Fruit fly (Drosophila melanogaster): ENCODE measurements around the gene Axn.

The Axn gene

DNA sequence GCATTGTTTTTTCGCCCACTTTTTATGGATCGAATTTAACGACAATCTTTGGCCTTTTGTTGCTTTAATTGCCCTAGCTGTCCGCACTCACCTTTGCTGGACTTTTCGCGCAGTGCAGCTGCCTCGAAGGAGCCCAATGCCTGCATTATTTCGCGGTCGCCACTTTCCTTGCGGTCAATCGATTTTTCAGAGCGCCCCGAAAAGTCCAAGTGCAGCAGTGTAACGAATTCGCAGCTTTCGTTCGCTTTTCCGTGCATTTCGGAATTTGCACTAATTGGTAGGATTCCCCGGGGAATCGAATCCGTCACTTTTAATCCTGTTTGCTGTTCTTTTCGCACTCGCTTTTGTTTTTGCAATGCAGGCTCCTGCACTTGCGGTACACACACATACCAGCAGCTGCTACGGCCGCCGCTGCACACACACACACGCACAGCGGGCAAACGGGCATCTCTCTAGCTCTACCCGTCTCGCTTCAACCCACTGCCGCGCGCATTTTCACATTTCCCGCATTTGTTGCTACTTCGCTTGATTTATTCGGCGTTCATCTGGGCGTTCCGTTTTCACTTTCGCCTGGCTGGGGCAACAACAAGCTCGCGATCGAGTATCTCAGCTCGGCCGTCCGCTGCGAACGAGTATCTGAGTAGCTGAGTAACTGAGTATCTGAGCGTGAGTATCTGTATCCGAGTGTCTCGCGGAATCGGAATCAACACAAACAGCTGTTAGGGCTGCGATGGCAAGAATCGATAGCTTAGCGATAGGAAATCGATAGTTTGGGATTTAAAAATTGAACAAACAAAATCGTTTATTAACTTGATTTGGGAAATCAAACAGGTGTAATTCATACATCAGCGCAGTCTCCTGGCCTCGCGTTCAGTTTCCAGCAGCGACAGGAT is 837 bp upstream of the Axn start, which contains the start of gene Mgat2 (continued):
- TF ChIP-seq peb (GFP tag; IDR thresholded peaks at IDR 0.05) (no peak), CG1832 (GFP tag; optimal IDR thresholded peaks at IDR 0.05) (peak; percentile 76), dysf (GFP tag; IDR thresholded peaks at IDR 0.05) (no peak), CG3726 (GFP tag; IDR thresholded peaks at IDR 0.05) (no peak), cato (GFP tag; optimal IDR thresholded peaks at IDR 0.05; ENCODE audit: borderline replicate concordance) (no peak), CG10366 (GFP tag; IDR thresholded peaks at IDR 0.05) (no peak), dimm (GFP tag; IDR thresholded peaks at IDR 0.05) (no peak), YL-1 (GFP tag; optimal IDR thresholded peaks at IDR 0.05) (peak; percentile 65), Sox100B (GFP tag; optimal IDR thresholded peaks at IDR 0.05) (no peak), B-H2 (GFP tag; optimal IDR thresholded peaks at IDR 0.05) (peak; percentile 41), MBD-R2 (GFP tag; IDR thresholded peaks at IDR 0.05) (peak; percentile 15; the same call in 1 of the 2 replicates), hkb (optimal IDR thresholded peaks at IDR 0.05) (no peak), hkb (GFP tag; IDR thresholded peaks at IDR 0.05) (peak; percentile 60; the same call in 1 of the 2 replicates), CG10654 (GFP tag; optimal IDR thresholded peaks at IDR 0.05) (no peak), CG31365 (tag; optimal IDR thresholded peaks at IDR 0.05) (peak; percentile 42), Side (GFP tag; optimal IDR thresholded peaks at IDR 0.05) (peak; percentile 63), tio (GFP tag; optimal IDR thresholded peaks at IDR 0.05) (no peak), da (GFP tag; optimal IDR thresholded peaks at IDR 0.05) (peak; percentile 23), CG3847 (GFP tag; IDR thresholded peaks at IDR 0.05) (no peak), ab (GFP tag; optimal IDR thresholded peaks at IDR 0.05) (no peak), CG15073 (GFP tag; optimal IDR thresholded peaks at IDR 0.05) (no peak), amos (GFP tag; IDR thresholded peaks at IDR 0.05; ENCODE audit: partially characterized antibody) (peak; percentile 85), ap (GFP tag; IDR thresholded peaks at IDR 0.05) (no peak), ara (GFP tag; IDR thresholded peaks at IDR 0.05) (0 out of 2 replicates have a peak, but pooled peaks have one; percentile 29), zf30C (GFP tag; optimal IDR thresholded peaks at IDR 0.05) (no peak), fd102C (GFP tag; optimal IDR thresholded peaks at IDR 0.05) (no peak), CG15011 (GFP tag; optimal IDR thresholded peaks at IDR 0.05) (no peak), CG18764 (GFP tag; optimal IDR thresholded peaks at IDR 0.05) (no peak), fd64A (GFP tag; optimal IDR thresholded peaks at IDR 0.05) (peak; percentile 67), Elba2 (GFP tag; optimal IDR thresholded peaks at IDR 0.05) (no peak), Hr78 (GFP tag; optimal IDR thresholded peaks at IDR 0.05) (no peak), Optix (GFP tag; IDR thresholded peaks at IDR 0.05) (peak; percentile 30; the same call in 1 of the 3 replicates), gcm2 (GFP tag; optimal IDR thresholded peaks at IDR 0.05) (peak; percentile 32), HHEX (GFP tag; optimal IDR thresholded peaks at IDR 0.05) (peak; percentile 18), D19B (GFP tag; optimal IDR thresholded peaks at IDR 0.05) (no peak), CG6854 (GFP tag; optimal IDR thresholded peaks at IDR 0.05) (peak; percentile 66), pan (optimal IDR thresholded peaks at IDR 0.05) (no peak), pan (GFP tag; optimal IDR thresholded peaks at IDR 0.05 in 1 of 2, IDR thresholded peaks at IDR 0.05 in 1 of 2) (no peak), bowl (GFP tag; IDR thresholded peaks at IDR 0.05) (peak; percentile 53; the same call in 1 of the 2 replicates), Aef1 (GFP tag; IDR thresholded peaks at IDR 0.05) (no peak; the same call in 2 of the 3 replicates), CG6175 (GFP tag; IDR thresholded peaks at IDR 0.05) (peak; percentile 82; the same call in 2 of the 3 replicates), CG6791 (GFP tag; IDR thresholded peaks at IDR 0.05; ENCODE audit: partially characterized antibody) (peak; percentile 86), zfh1 (GFP tag; IDR thresholded peaks at IDR 0.05) (0 out of 3 replicates have a peak, but pooled peaks have one; percentile 33), danr (GFP tag; IDR thresholded peaks at IDR 0.05) (no peak), ERR (GFP tag; optimal IDR thresholded peaks at IDR 0.05) (no peak), row (GFP tag; IDR thresholded peaks at IDR 0.05) (no peak), gro (GFP tag; optimal IDR thresholded peaks at IDR 0.05) (peak; percentile 45)

Data from whole organism, embryonic.